Worm (Caenorhabditis elegans) whole organism, late embryonic: ENCODE results near the gene srz-29.

Source experiments
- C08G9.2 ChIP-seq: sonication (generic microtip); optimal IDR thresholded peaks from 2 replicates; lab custom pipeline; 2016; ENCODE audit warnings: mild to moderate bottlenecking, missing genetic modification characterization, moderate library complexity, missing compliant biosample characterization
- K09A11.1 ChIP-seq: sonication (generic microtip); optimal IDR thresholded peaks from 2 replicates; lab custom pipeline; 2017; ENCODE audit warnings: antibody characterized with exemption, mild to moderate bottlenecking, missing genetic modification characterization, missing compliant biosample characterization; ENCODE audit not compliant: insufficient read depth
- T23F11.4 ChIP-seq: fragments of 200-800 bp; sonication (Bioruptor generic); optimal IDR thresholded peaks from 2 replicates; lab custom pipeline; 2018; ENCODE audit warnings: mild to moderate bottlenecking, missing genetic modification characterization, missing compliant biosample characterization
- ahr-1 ChIP-seq: sonication (generic microtip); optimal IDR thresholded peaks from 2 replicates; lab custom pipeline; 2016; ENCODE audit warnings: missing genetic modification characterization, missing compliant biosample characterization
- ama-1 ChIP-seq: fragments of 150-350 bp; optimal IDR thresholded peaks from 2 replicates; lab custom pipeline; 2014
- ceh-14 ChIP-seq: sonication (generic microtip); optimal IDR thresholded peaks from 2 replicates; lab custom pipeline; 2016; ENCODE audit warnings: missing genotype, missing genetic modification characterization, missing compliant biosample characterization
- ceh-18 ChIP-seq: sonication (generic microtip); optimal IDR thresholded peaks from 2 replicates; lab custom pipeline; 2016; ENCODE audit warnings: missing genetic modification characterization, missing compliant biosample characterization
- ceh-2 ChIP-seq: sonication (generic microtip); optimal IDR thresholded peaks from 2 replicates; lab custom pipeline; 2016; ENCODE audit warnings: missing genotype, missing genetic modification characterization, missing compliant biosample characterization
- ceh-22 ChIP-seq: sonication (generic microtip); optimal IDR thresholded peaks from 2 replicates; lab custom pipeline; 2017; ENCODE audit warnings: missing biosample characterization, missing genetic modification characterization
- ceh-24 ChIP-seq: sonication (generic microtip); optimal IDR thresholded peaks from 2 replicates; lab custom pipeline; 2016; ENCODE audit warnings: mild to moderate bottlenecking, missing genetic modification characterization, missing compliant biosample characterization
- ceh-30 ChIP-seq: fragments of 150-350 bp; optimal IDR thresholded peaks from 2 replicates; lab custom pipeline; 2014; ENCODE audit warnings: missing biosample characterization, missing genetic modification characterization
- ceh-34 ChIP-seq: sonication (generic microtip); optimal IDR thresholded peaks from 2 replicates; lab custom pipeline; 2016; ENCODE audit warnings: mild to moderate bottlenecking, missing genetic modification characterization, missing compliant biosample characterization
- ceh-45 ChIP-seq: fragments of 200-800 bp; sonication (Bioruptor generic); IDR thresholded peaks from 2 replicates; pipeline ENCODE4 v1.3.6; 2022; ENCODE audit warnings: missing genetic modification reagents, missing genetic modification characterization, missing compliant biosample characterization
- ceh-9 ChIP-seq: sonication (generic microtip); optimal IDR thresholded peaks from 2 replicates; lab custom pipeline; 2016; ENCODE audit warnings: mild to moderate bottlenecking, missing genetic modification characterization, inconsistent platforms, missing compliant biosample characterization
- dve-1 ChIP-seq: sonication (generic microtip); optimal IDR thresholded peaks from 2 replicates; lab custom pipeline; 2017; ENCODE audit warnings: antibody characterized with exemption, mild to moderate bottlenecking, missing genetic modification characterization, missing compliant biosample characterization
- elt-4 ChIP-seq: sonication (generic microtip); optimal IDR thresholded peaks from 2 replicates; lab custom pipeline; 2016; ENCODE audit warnings: missing genetic modification characterization, missing compliant biosample characterization
- fkh-6 ChIP-seq: sonication (generic microtip); optimal IDR thresholded peaks from 2 replicates; lab custom pipeline; 2016; ENCODE audit warnings: missing genetic modification characterization, missing compliant biosample characterization
- hlh-13 ChIP-seq: fragments of 200-800 bp; sonication (Bioruptor generic); optimal IDR thresholded peaks from 2 replicates; lab custom pipeline; 2018; ENCODE audit warnings: mild to moderate bottlenecking, missing genetic modification characterization, missing compliant biosample characterization
- hlh-15 ChIP-seq: sonication (generic microtip); optimal IDR thresholded peaks from 2 replicates; lab custom pipeline; 2016; ENCODE audit warnings: missing genetic modification characterization, missing compliant biosample characterization
- hlh-6 ChIP-seq: sonication (generic microtip); optimal IDR thresholded peaks from 2 replicates; lab custom pipeline; 2016; ENCODE audit warnings: missing genotype, missing genetic modification characterization, missing compliant biosample characterization
- lim-6 ChIP-seq: sonication (generic microtip); optimal IDR thresholded peaks from 2 replicates; lab custom pipeline; 2016; ENCODE audit warnings: missing genetic modification characterization, missing compliant biosample characterization
- lin-11 ChIP-seq: fragments of 200-800 bp; sonication (Bioruptor generic); optimal IDR thresholded peaks from 2 replicates; lab custom pipeline; 2018; ENCODE audit warnings: mild to moderate bottlenecking, missing genetic modification characterization, missing compliant biosample characterization
- madf-2 ChIP-seq: sonication (generic microtip); optimal IDR thresholded peaks from 2 replicates; lab custom pipeline; 2017; ENCODE audit warnings: missing genetic modification characterization, missing compliant biosample characterization
- mec-3 ChIP-seq: sonication (generic microtip); optimal IDR thresholded peaks from 2 replicates; lab custom pipeline; 2016; ENCODE audit warnings: borderline replicate concordance, missing genetic modification characterization, missing compliant biosample characterization
- nhr-232 ChIP-seq: sonication (generic microtip); optimal IDR thresholded peaks from 2 replicates; lab custom pipeline; 2016; ENCODE audit warnings: missing genetic modification characterization, missing compliant biosample characterization
- npax-4 ChIP-seq: sonication (generic microtip); optimal IDR thresholded peaks from 2 replicates; lab custom pipeline; 2016; ENCODE audit warnings: missing genetic modification characterization, missing compliant biosample characterization
- odd-2 ChIP-seq: sonication (generic microtip); optimal IDR thresholded peaks from 2 replicates; lab custom pipeline; 2017; ENCODE audit warnings: antibody characterized with exemption, mild to moderate bottlenecking, missing genetic modification characterization, missing compliant biosample characterization
- pag-3 ChIP-seq: sonication (generic microtip); optimal IDR thresholded peaks from 2 replicates; lab custom pipeline; 2016; ENCODE audit warnings: missing compliant biosample characterization, missing genetic modification characterization, borderline replicate concordance
- pax-1 ChIP-seq: fragments of 150-350 bp; optimal IDR thresholded peaks from 2 replicates; lab custom pipeline; 2014; ENCODE audit warnings: missing biosample characterization, missing genetic modification characterization
- pha-2 ChIP-seq: sonication (generic microtip); optimal IDR thresholded peaks from 2 replicates; lab custom pipeline; 2017; ENCODE audit warnings: mild to moderate bottlenecking, missing genetic modification characterization, missing compliant biosample characterization
- pha-4 ChIP-seq: fragments of 150-350 bp; optimal IDR thresholded peaks from 2 replicates; lab custom pipeline; 2018; ENCODE audit warnings: missing biosample characterization, missing genetic modification reagents, missing genetic modification characterization
- pqm-1 ChIP-seq: sonication (generic microtip); optimal IDR thresholded peaks from 2 replicates; lab custom pipeline; 2016; ENCODE audit warnings: missing genetic modification characterization, missing compliant biosample characterization
- sox-4 ChIP-seq: sonication (generic microtip); optimal IDR thresholded peaks from 2 replicates; lab custom pipeline; 2017; ENCODE audit warnings: mild to moderate bottlenecking, missing genetic modification characterization, inconsistent platforms, missing compliant biosample characterization
- ttx-3 ChIP-seq: sonication (generic microtip); optimal IDR thresholded peaks from 2 replicates; lab custom pipeline; 2016; ENCODE audit warnings: missing genetic modification reagents, missing genetic modification characterization, missing compliant biosample characterization
- unc-3 ChIP-seq, 2 experiments: fragments of 200-800 bp in 1 of 2; sonication (Bioruptor generic) in 1 of 2; sonication (generic microtip) in 1 of 2; conservative IDR thresholded peaks in 1 of 2; optimal IDR thresholded peaks in 1 of 2; 2 replicates each; pipeline versions ENCODE4 v1.3.6 to Lab custom; 2016 to 2022; ENCODE audit warnings: missing compliant biosample characterization in 2 of 2, missing genetic modification characterization in 2 of 2, missing genetic modification reagents in 1 of 2
- unc-42 ChIP-seq: sonication (generic microtip); optimal IDR thresholded peaks from 2 replicates; lab custom pipeline; 2016; ENCODE audit warnings: missing genotype, missing genetic modification characterization, missing compliant biosample characterization
- unc-55 ChIP-seq: sonication (generic microtip); optimal IDR thresholded peaks from 2 replicates; lab custom pipeline; 2017; ENCODE audit warnings: missing biosample characterization, missing genetic modification reagents, missing genetic modification characterization
- zip-5 ChIP-seq: sonication (generic microtip); optimal IDR thresholded peaks from 2 replicates; lab custom pipeline; 2016; ENCODE audit warnings: missing genetic modification characterization, missing compliant biosample characterization

Gene srz-29

DNA sequence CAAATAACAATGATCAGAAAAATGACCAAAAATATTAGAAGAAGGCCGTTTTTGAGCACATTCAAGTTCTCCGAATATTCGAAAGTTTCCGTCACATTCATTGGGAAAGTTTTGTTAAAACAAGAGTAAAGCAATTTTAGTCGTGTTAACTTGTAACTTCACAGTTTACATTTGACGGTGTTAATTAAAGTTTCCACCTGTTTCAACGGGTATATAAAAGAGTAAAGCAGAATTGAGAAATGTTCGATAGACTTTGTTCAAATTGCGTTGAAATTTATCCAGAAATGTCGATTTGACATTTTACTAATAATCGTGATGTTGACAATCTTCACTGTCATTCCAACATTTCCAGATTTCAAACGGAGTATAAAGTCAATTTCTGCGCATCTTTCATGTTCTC lies at the start of gene srz-29:
TSS of gene srz-29 (minus strand) at position 101 of the 400 bp plus-strand sequence.
- no peak for TF ChIP-seq unc-42 (tag; lab: Kevin White, UChicago)
- TF ChIP-seq C08G9.2 (tag; lab: Kevin White, UChicago): no peak
- no peak for TF ChIP-seq ceh-18 (tag; lab: Kevin White, UChicago)
- no peak for TF ChIP-seq sox-4 (tag; lab: Kevin White, UChicago)
- no peak for TF ChIP-seq pha-4
- TF ChIP-seq elt-4 (tag; lab: Kevin White, UChicago): no peak
- TF ChIP-seq ceh-45 (GFP tag; lab: Robert Waterston, UW): no peak
- TF ChIP-seq ceh-22 (tag; lab: Kevin White, UChicago): no peak
- TF ChIP-seq ceh-14 (tag; lab: Kevin White, UChicago): no peak
- TF ChIP-seq ahr-1 (tag; lab: Kevin White, UChicago): no peak
- no peak for TF ChIP-seq ceh-30 (tag; lab: Kevin White, UChicago)
- no peak for TF ChIP-seq ceh-24 (tag; lab: Kevin White, UChicago)
- no peak for TF ChIP-seq ceh-9 (tag; lab: Kevin White, UChicago)
- no peak for TF ChIP-seq nhr-232 (tag; lab: Kevin White, UChicago)
- TF ChIP-seq lim-6 (tag; lab: Kevin White, UChicago): no peak
- TF ChIP-seq, all 69 proteins: peak for 0

DNA sequence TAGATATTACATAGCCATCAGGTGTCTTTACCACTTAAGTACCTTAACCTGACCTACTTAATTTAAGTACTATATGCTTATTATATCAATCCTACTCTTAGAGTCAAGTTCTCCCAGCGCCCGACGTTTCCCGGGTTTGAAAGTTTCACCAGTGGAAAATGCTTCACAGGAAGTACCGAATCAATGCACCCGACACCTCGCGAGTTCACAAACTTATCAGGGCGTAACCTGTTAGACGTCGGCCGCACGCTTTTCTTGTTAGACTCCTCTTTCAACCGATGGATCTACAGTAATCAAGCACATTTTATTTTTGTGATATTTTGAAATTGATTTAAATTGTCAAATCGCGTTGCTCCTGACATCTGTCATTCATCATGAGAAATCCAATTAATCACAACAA lies 49.6 kb upstream of the srz-29 start:
- TF ChIP-seq ama-1 (lab: Kevin White, UChicago): no peak
- TF ChIP-seq hlh-6: no peak
- no peak for TF ChIP-seq npax-4
- TF ChIP-seq ceh-2 (tag; lab: Kevin White, UChicago): no peak
- TF ChIP-seq zip-5 (tag; lab: Kevin White, UChicago): no peak
- no peak for TF ChIP-seq ceh-34 (tag; lab: Kevin White, UChicago)
- no peak for TF ChIP-seq madf-2 (tag; lab: Kevin White, UChicago)
- TF ChIP-seq hlh-13 (GFP tag; lab: Kevin White, UChicago): no peak

DNA sequence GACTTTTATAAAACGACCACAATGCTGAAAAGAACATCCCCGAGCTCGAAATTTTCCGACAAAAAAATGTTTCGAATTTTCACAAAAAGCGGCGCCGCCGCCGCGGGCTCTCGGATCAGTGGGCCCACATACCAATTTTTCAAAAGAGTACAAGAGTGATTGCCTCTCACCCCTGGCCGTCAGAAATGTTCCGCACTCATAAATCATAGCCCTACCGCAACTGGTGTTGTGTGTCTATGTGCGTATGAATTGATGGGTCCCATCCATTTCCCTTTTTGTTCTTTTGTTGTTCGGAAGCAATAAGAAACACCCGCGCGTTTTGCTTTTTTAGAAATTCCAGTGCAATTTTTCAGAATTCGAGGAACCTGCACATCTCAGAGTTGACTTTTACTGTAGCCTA lies 48.9 kb upstream of the srz-29 start:
- TF ChIP-seq pha-2 (tag; lab: Kevin White, UChicago) (no peak), unc-55 (peak; percentile 92)
- TF ChIP-seq, all 69 proteins: peak for 1

DNA sequence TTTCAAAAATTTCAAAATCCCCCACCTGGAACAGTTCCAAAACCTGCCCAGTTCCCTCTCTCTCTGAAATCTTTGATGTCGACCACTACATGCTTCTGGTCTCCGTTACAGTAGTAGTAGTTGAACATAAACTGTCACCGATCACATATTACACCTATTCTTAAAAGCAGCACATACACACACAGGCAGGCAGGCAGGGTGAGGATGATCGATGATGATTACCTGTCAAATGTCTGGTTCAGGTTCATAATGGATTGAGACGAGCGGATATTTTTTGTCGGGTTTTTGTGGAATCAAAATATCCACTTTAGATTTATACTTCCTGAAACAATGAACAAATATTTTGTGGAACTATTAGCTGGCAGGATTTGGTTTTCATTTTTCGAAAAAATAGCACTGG lies 48.3 kb upstream of the srz-29 start:
- TF ChIP-seq unc-55 (peak; percentile 98), lin-11 (tag; lab: Kevin White, UChicago) (no peak), pag-3 (tag; lab: Kevin White, UChicago) (no peak), unc-3 (GFP tag; conservative IDR thresholded peaks at IDR 0.05; lab: Robert Waterston, UW) (no peak), unc-3 (tag; optimal IDR thresholded peaks at IDR 0.05; lab: Kevin White, UChicago) (no peak), pax-1 (no peak), T23F11.4 (GFP tag; lab: Kevin White, UChicago) (no peak)

DNA sequence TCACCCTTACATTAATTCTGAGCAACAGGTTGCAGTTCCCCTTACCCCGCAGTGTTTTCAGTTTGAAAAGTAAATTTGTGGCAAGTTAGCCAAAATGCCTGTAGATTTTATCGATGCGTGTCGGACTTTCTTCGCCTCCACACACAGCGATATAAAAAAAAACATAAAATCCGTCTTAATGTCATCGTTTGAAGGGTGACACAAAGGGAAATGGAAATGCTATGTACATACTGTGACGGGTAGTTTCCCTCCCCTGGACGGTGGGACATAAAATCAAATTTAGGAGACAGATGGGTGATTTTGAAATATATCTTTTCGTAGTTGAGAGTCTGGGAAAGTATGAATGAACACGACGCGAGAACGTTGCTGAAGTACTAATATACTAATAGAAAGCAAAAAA lies 46.8 kb upstream of the srz-29 start:
- TF ChIP-seq odd-2 (no peak), ttx-3 (no peak), ahr-1 (tag; lab: Kevin White, UChicago) (no peak), dve-1 (tag; lab: Kevin White, UChicago) (no peak)

DNA sequence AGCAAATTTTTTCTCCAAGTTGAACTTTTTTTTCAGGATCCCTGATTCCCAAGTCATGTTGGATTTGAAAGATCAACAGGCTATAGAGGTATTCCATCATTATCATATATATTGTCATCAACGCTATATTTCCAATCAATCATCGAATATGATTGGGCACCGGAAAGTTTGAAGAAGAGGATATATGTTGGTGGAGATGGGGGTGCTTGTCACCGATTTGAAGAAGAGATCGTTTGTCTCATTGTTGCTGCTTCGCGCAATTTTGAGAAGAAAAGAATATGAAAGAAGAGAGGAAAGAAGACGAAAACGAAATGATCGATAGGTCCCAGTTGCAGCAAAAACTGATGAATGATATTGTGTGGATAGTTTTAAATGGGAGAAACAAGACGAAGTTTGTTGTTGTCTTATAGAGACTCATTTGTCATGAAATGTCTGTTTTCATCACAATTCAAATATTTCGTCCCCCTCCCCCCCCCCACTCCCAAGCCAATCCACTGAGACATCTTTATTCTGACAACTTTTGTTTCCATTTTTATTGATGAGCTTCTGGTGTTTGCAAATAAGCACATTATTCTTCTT lies 43.7 kb upstream of the srz-29 start, which contains the start of gene T23G4.2:
TSS of gene T23G4.2 (minus strand) at position 255 of the 579 bp plus-strand sequence.
- TF ChIP-seq mec-3 (tag; lab: Kevin White, UChicago) (no peak), unc-55 (peak; percentile 92), odd-2 (no peak), fkh-6 (tag; lab: Kevin White, UChicago) (no peak), pha-4 (no peak), K09A11.1 (no peak), hlh-15 (tag; lab: Kevin White, UChicago) (no peak), pqm-1 (tag; lab: Kevin White, UChicago) (no peak)
